Fruit fly (Drosophila melanogaster) Kc167 (cell line): Measurements from ENCODE around the gene sloth2.

Experiments used
- Myc ChIP-seq: fragments of >200 bp; optimal IDR thresholded peaks from 2 replicates; lab custom pipeline; 2017; ENCODE audit warnings: missing external identifiers
- Sin3A ChIP-seq: fragments of >200 bp; optimal IDR thresholded peaks from 2 replicates; lab custom pipeline; 2018; ENCODE audit warnings: missing external identifiers
- h ChIP-seq: fragments of >200 bp; optimal IDR thresholded peaks from 3 replicates; lab custom pipeline; 2018; ENCODE audit warnings: missing external identifiers
- insv ChIP-seq: fragments of >200 bp; optimal IDR thresholded peaks from 3 replicates; lab custom pipeline; 2018; ENCODE audit warnings: missing external identifiers
- psq ChIP-seq: fragments of >200 bp; optimal IDR thresholded peaks from 2 replicates; lab custom pipeline; 2017; ENCODE audit warnings: missing external identifiers
- ttk ChIP-seq: sonication (Bioruptor generic); optimal IDR thresholded peaks from 2 replicates; lab custom pipeline; 2017; ENCODE audit warnings: missing external identifiers

sloth2 gene

DNA sequence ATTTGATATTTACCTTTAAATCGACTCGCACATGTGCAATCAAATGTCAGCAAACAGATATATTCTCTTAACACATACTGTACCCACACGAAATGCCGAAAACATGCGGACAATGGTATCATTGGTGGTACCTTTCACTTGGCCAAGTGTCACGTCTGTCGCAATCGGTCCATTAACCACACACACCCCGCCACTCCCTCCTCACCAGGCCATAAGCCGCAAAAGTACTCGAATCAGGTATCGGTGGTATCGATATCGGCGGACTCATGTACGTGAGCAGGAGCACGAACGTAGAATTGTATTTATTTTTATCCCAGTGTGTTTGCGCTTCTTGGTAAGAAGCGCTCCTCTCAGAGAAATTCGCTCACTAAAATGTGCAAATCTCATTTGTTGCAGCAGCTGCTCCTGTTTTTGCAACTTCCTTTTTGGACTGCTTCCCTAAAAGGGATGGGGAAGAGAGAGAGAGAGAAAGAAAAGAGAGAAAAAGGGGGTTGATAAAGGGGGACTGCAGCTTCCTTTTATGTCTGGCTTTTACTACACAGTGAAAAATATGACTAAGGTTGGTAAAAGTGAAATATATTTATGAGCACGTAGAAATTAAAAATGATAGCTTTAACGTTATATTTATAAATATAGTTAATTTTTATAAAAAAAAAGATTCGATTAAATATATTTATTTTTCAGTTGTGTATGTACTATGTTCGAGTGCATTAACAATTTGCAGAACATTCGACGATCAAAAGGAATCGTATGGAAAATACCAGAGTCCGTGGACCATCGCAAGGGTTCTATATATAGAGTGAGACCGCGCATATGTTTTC is 27.4 kb upstream of the sloth2 start:
- TF ChIP-seq insv (lab: Kevin White, UChicago) (no peak), Sin3A (lab: Kevin White, UChicago) (no peak), ttk (no peak), psq (lab: Kevin White, UChicago) (no peak), h (lab: Kevin White, UChicago) (no peak), Myc (no peak)

- TF ChIP-seq Sin3A (lab: Kevin White, UChicago) (no peak), insv (lab: Kevin White, UChicago) (no peak), psq (lab: Kevin White, UChicago) (no peak), ttk (no peak)
Observed at dm6 chrX:6985182-6985851, 25.8 kb upstream of the sloth2 start.

DNA sequence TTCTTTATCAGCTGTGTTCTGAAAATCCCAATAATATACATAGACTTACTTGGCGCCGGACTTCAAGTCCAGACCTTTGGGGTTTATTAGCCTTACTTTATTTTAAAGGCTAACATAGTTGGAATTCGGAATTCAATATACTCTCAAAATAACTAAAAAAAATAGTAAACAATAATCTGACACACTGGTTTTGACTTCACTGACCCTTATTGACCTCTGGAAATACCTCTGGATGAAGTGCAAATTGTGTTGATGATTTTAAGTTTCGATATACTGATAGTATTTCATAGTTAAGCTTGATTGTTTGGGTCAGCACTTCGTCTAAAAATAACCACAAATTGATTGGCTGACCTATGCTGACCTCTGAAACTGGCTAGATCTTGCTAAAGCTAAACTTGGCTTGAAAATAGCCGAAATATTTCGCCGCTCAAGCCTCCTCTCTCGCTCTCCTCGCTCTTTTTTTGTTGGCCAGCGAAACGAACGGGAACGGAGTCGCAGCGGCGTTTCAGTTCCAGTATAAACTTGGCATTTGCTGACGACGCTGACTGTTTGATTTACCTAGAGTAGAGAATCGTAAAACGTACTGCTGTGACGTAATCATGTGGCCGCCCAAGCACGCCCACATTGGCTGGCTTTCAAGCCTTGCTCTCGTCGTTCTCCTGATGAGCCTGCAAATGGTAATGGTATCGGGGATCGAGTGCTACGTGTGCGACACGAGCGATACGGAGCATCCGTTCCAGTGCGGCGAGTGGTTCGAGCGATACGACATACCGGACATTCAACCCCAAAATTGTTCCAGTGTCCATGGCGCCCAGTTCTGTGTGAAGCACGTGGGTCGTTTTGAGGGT is 25.0 kb upstream of the sloth2 start, which contains the start of gene bou:
Gene bou, plus strand, starts transcription at position 507 of the 848 bp plus-strand sequence.
- no peak for TF ChIP-seq psq (lab: Kevin White, UChicago)
- TF ChIP-seq insv (lab: Kevin White, UChicago) = no peak
- TF ChIP-seq Sin3A (lab: Kevin White, UChicago) = no peak
- no peak for TF ChIP-seq Myc
- TF ChIP-seq h (lab: Kevin White, UChicago) = no peak
- TF ChIP-seq ttk = no peak

DNA sequence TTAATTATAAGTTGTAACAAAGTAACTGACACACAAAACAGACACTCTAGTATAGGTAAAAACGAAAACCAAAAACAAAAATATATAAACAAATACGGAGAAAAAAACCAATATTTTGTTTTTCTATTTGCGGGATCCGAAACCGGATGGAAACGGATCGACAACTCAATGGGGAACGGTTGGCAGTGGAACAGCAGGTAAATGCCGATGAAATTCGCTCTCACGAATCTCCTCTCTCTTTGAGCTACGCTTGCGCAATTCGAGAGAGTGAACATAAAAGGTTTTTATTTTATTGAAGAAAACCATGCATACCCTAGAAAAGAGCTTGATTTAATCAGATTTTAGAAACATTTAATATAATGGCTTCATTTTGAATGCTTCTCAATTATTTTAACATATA is 24.1 kb upstream of the sloth2 start:
- TF ChIP-seq Sin3A (lab: Kevin White, UChicago) (no peak), psq (lab: Kevin White, UChicago) (no peak), insv (lab: Kevin White, UChicago) (no peak), ttk (no peak), Myc (no peak), h (lab: Kevin White, UChicago) (no peak)

dm6 chrX:6988082-6988481 is 23.1 kb upstream of the sloth2 start:
- TF ChIP-seq psq (lab: Kevin White, UChicago) = no peak
- no peak for TF ChIP-seq h (lab: Kevin White, UChicago)
- TF ChIP-seq Myc = no peak
- TF ChIP-seq Sin3A (lab: Kevin White, UChicago) = no peak
- no peak for TF ChIP-seq insv (lab: Kevin White, UChicago)
- no peak for TF ChIP-seq ttk

- no peak for TF ChIP-seq insv (lab: Kevin White, UChicago)
- TF ChIP-seq Myc = no peak
- no peak for TF ChIP-seq Sin3A (lab: Kevin White, UChicago)
- TF ChIP-seq h (lab: Kevin White, UChicago) = no peak
- TF ChIP-seq psq (lab: Kevin White, UChicago) = no peak
- no peak for TF ChIP-seq ttk
Observed at dm6 chrX:6988632-6989338, 22.4 kb upstream of the sloth2 start.

DNA sequence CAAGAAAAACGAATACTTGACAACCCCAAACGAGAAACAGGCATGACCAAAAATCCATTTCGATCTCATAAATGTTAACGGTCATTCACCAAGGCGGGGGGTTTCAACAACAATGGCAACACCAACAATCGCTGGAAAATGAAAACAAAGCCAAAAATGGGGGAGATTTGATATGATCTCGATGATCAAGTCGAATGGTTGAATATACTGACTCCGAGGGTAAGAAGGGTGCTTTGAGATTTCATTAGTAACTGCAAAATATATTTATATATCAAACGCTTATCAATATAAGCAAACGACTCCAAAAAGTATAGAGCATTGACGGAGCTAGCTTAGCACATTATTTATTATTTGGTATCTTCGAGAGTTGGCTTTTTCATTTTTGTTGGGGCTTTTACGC is 21.1 kb upstream of the sloth2 start:
- TF ChIP-seq Sin3A (lab: Kevin White, UChicago) = no peak
- TF ChIP-seq insv (lab: Kevin White, UChicago) = no peak
- TF ChIP-seq Myc = no peak
- TF ChIP-seq h (lab: Kevin White, UChicago) = no peak
- no peak for TF ChIP-seq ttk

dm6 chrX:6991286-6991685 is 19.9 kb upstream of the sloth2 start, which contains the start of gene ogre:
TSS of gene ogre (minus strand) at chrX:6991318.
- no peak for TF ChIP-seq insv (lab: Kevin White, UChicago)
- no peak for TF ChIP-seq ttk
- TF ChIP-seq psq (lab: Kevin White, UChicago) = no peak
- no peak for TF ChIP-seq h (lab: Kevin White, UChicago)
- TF ChIP-seq Sin3A (lab: Kevin White, UChicago) = no peak
- TF ChIP-seq Myc = no peak

- TF ChIP-seq Myc (no peak), h (lab: Kevin White, UChicago) (no peak), psq (lab: Kevin White, UChicago) (no peak), ttk (no peak)
Observed at dm6 chrX:6993350-6993749, 17.8 kb upstream of the sloth2 start, which contains the start of gene Inx7. TSS of gene Inx7 (minus strand) at chrX:6993612.

DNA sequence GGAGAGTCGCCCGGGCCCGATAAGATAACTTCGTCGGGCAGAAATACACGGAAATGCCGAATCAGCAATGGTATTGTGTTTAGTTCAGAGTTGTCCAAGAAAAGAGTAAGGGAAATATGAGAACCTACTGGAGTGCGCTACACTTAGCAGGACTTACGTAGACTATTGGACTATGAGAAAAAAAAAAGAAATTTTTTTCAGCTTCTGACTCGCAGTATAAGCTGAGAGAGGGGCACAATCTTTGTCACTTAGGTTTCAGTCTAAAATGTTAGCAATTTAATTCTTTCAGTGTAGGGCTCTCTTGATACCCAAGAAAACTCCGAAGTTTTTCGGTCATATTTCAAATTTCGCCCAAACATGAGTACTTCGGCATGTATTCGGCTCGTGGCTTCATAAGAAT is 17.4 kb upstream of the sloth2 start:
- TF ChIP-seq h (lab: Kevin White, UChicago) (no peak), ttk (no peak), Sin3A (lab: Kevin White, UChicago) (no peak), psq (lab: Kevin White, UChicago) (no peak), Myc (no peak), insv (lab: Kevin White, UChicago) (no peak)
